ENCODE assay signal across 1 fruit fly cellular context in genomic region chrX:12765736-12766135, dm6.
TF ChIP-seq lines count a peak whose summit lies in the region.

No protein-coding gene starts in this region.

TF ChIP-seq in whole organism, embryonic, 481 proteins besides CTCF, POLR2A, EP300 and RAD21 (continued from another document):
- no peak for TF ChIP-seq Deaf1 (tag; optimal IDR thresholded peaks at IDR 0.05; lab: Kevin White, UChicago)
- no peak for TF ChIP-seq Awh (GFP tag; IDR thresholded peaks at IDR 0.05; lab: Robert Waterston, UW)
- no peak for TF ChIP-seq mld (GFP tag; IDR thresholded peaks at IDR 0.05; lab: Robert Waterston, UW; ENCODE audit: partially characterized antibody)
- TF ChIP-seq sens (GFP tag; lab: Kevin White, UChicago), result peak; percentile 29
- no peak for TF ChIP-seq CG11085 (GFP tag; IDR thresholded peaks at IDR 0.05; lab: Robert Waterston, UW)
- no peak for TF ChIP-seq CG18764 (GFP tag; optimal IDR thresholded peaks at IDR 0.05; lab: Kevin White, UChicago)
- no peak for TF ChIP-seq cas (GFP tag; IDR thresholded peaks at IDR 0.05; lab: Robert Waterston, UW)
- no peak for TF ChIP-seq CG12659 (GFP tag; optimal IDR thresholded peaks at IDR 0.05; lab: Kevin White, UChicago)
- no peak for TF ChIP-seq Lhr (GFP tag; optimal IDR thresholded peaks at IDR 0.05; lab: Kevin White, UChicago)
- no peak for TF ChIP-seq sna (GFP tag; IDR thresholded peaks at IDR 0.05; lab: Robert Waterston, UW; ENCODE audit: partially characterized antibody)
- TF ChIP-seq cad (GFP tag; optimal IDR thresholded peaks at IDR 0.05; lab: Kevin White, UChicago), result no peak
- no peak for TF ChIP-seq Poxn (GFP tag; IDR thresholded peaks at IDR 0.05; lab: Robert Waterston, UW)
- TF ChIP-seq Bteb2 (GFP tag; optimal IDR thresholded peaks at IDR 0.05; lab: Kevin White, UChicago), result no peak
- TF ChIP-seq CG4282 (GFP tag; optimal IDR thresholded peaks at IDR 0.05; lab: Kevin White, UChicago), result no peak
- TF ChIP-seq Elba2 (GFP tag; optimal IDR thresholded peaks at IDR 0.05; lab: Kevin White, UChicago), result no peak
- peak; percentile 8 for TF ChIP-seq CG2678 (tag; optimal IDR thresholded peaks at IDR 0.05; lab: Kevin White, UChicago)
- TF ChIP-seq CG1647 (GFP tag; optimal IDR thresholded peaks at IDR 0.05; lab: Kevin White, UChicago), result no peak
- no peak for TF ChIP-seq repo (GFP tag; optimal IDR thresholded peaks at IDR 0.05; lab: Kevin White, UChicago)
- TF ChIP-seq CG15269 (tag; optimal IDR thresholded peaks at IDR 0.05; lab: Kevin White, UChicago), result no peak
- no peak for TF ChIP-seq PHDP (tag; optimal IDR thresholded peaks at IDR 0.05; lab: Kevin White, UChicago)
- TF ChIP-seq ap (GFP tag; IDR thresholded peaks at IDR 0.05; lab: Robert Waterston, UW), result no peak
- TF ChIP-seq trem (tag; optimal IDR thresholded peaks at IDR 0.05; lab: Kevin White, UChicago), result no peak
